Worm (Caenorhabditis elegans) whole organism, L4 larva: ENCODE data around the gene F02D10.6.
"Not testable (repeated sequence)": the region's sequence is repeated elsewhere in the genome, so short reads cannot be mapped to it uniquely, and the experiment has no call there.

Source experiments
- F26F4.8 ChIP-seq: fragments of 200-800 bp; sonication (Bioruptor generic); conservative IDR thresholded peaks from 2 replicates; pipeline ENCODE4 v1.3.6; 2022; ENCODE audit warnings: missing genetic modification characterization, missing compliant biosample characterization
- T26A8.4 ChIP-seq: fragments of 200-800 bp; sonication (Bioruptor generic); IDR thresholded peaks from 2 replicates; pipeline ENCODE4 v1.3.6; 2022; ENCODE audit warnings: missing genetic modification characterization, missing compliant biosample characterization
- Y105C5A.15 ChIP-seq: fragments of 200-800 bp; sonication (Bioruptor generic); IDR thresholded peaks from 2 replicates; pipeline ENCODE4 v1.3.6; 2022; ENCODE audit warnings: missing genetic modification characterization, missing compliant biosample characterization
- Y5F2A.4 ChIP-seq: fragments of 200-800 bp; sonication (Bioruptor generic); optimal IDR thresholded peaks from 2 replicates; lab custom pipeline; 2018; ENCODE audit warnings: mild to moderate bottlenecking, missing genetic modification characterization, missing compliant biosample characterization
- Y75B8A.6 ChIP-seq: fragments of 200-800 bp; sonication (Bioruptor generic); IDR thresholded peaks from 2 replicates; pipeline ENCODE4 v1.3.6; 2022; ENCODE audit warnings: missing genetic modification reagents, missing genetic modification characterization, missing compliant biosample characterization
- ZK337.2 ChIP-seq: fragments of 200-800 bp; sonication (Bioruptor generic); IDR thresholded peaks from 2 replicates; pipeline ENCODE4 v1.3.6; 2022; ENCODE audit warnings: missing genetic modification reagents, missing genetic modification characterization, missing compliant biosample characterization
- ZK546.5 ChIP-seq, 2 experiments: sonication (generic microtip); optimal IDR thresholded peaks; 2 replicates each; lab custom pipeline; 2017; ENCODE audit warnings: missing biosample characterization in 2 of 2, missing genetic modification characterization in 2 of 2
- aha-1 ChIP-seq: fragments of 150-350 bp; peaks from one replicate; lab custom pipeline; 2014; ENCODE audit warnings: missing biosample characterization, missing genetic modification characterization
- ceh-20 ChIP-seq: fragments of 200-800 bp; sonication (Bioruptor generic); IDR thresholded peaks from 2 replicates; pipeline ENCODE4 v1.3.6; 2022; ENCODE audit warnings: missing genetic modification reagents, missing genetic modification characterization, missing compliant biosample characterization
- ceh-28 ChIP-seq: fragments of 150-350 bp; optimal IDR thresholded peaks from 2 replicates; lab custom pipeline; 2014; ENCODE audit warnings: missing biosample characterization, missing genetic modification reagents, missing genetic modification characterization
- ceh-62 ChIP-seq: sonication (generic microtip); optimal IDR thresholded peaks from 2 replicates; lab custom pipeline; 2017; ENCODE audit warnings: missing biosample characterization, missing genetic modification characterization
- ceh-82 ChIP-seq: sonication (generic microtip); optimal IDR thresholded peaks from 2 replicates; lab custom pipeline; 2017; ENCODE audit warnings: missing biosample characterization, missing genetic modification characterization
- daf-12 ChIP-seq: fragments of 150-350 bp; optimal IDR thresholded peaks from 2 replicates; lab custom pipeline; 2014; ENCODE audit warnings: missing biosample characterization, missing genetic modification reagents, missing genetic modification characterization
- daf-16 ChIP-seq, 3 experiments: sonication (generic microtip); optimal IDR thresholded peaks; 2 replicates each; lab custom pipeline; 2016 to 2017; ENCODE audit warnings: missing genetic modification characterization in 3 of 3, missing genetic modification reagents in 3 of 3, mild to moderate bottlenecking in 2 of 3, missing compliant biosample characterization in 2 of 3, missing biosample characterization in 1 of 3, moderate library complexity in 1 of 3
- daf-19 ChIP-seq: fragments of 200-800 bp; sonication (Bioruptor generic); conservative IDR thresholded peaks from 2 replicates; pipeline ENCODE4 v1.3.6; 2022; ENCODE audit warnings: missing genetic modification characterization, missing compliant biosample characterization
- daf-8 ChIP-seq: fragments of 200-800 bp; sonication (Bioruptor generic); IDR thresholded peaks from 2 replicates; pipeline ENCODE4 v1.3.6; 2022; ENCODE audit warnings: missing genetic modification characterization, missing compliant biosample characterization
- dmd-6 ChIP-seq: fragments of 200-800 bp; sonication (Bioruptor generic); IDR thresholded peaks from 2 replicates; pipeline ENCODE4 v1.3.6; 2022; ENCODE audit warnings: missing genetic modification reagents, missing genetic modification characterization, missing compliant biosample characterization
- duxl-1 ChIP-seq: sonication (generic microtip); optimal IDR thresholded peaks from 2 replicates; lab custom pipeline; 2016; ENCODE audit warnings: mild to moderate bottlenecking, missing genetic modification characterization, moderate library complexity, missing compliant biosample characterization; ENCODE audit not compliant: poor library complexity
- dve-1 ChIP-seq: sonication (generic microtip); optimal IDR thresholded peaks from 2 replicates; lab custom pipeline; 2017; ENCODE audit warnings: antibody characterized with exemption, mild to moderate bottlenecking, missing genetic modification characterization, missing compliant biosample characterization; ENCODE audit not compliant: insufficient read depth
- jun-1 ChIP-seq: fragments of 150-350 bp; optimal IDR thresholded peaks from 2 replicates; lab custom pipeline; 2014; ENCODE audit warnings: missing biosample characterization, missing genetic modification reagents, missing genetic modification characterization
- lim-7 ChIP-seq: fragments of 200-800 bp; sonication (Bioruptor generic); IDR thresholded peaks from 2 replicates; pipeline ENCODE4 v1.3.6; 2022; ENCODE audit warnings: missing genetic modification characterization, missing compliant biosample characterization
- lin-1 ChIP-seq: fragments of 200-800 bp; sonication (Bioruptor generic); IDR thresholded peaks from 2 replicates; pipeline ENCODE4 v1.3.6; 2022; ENCODE audit warnings: missing genetic modification reagents, missing genetic modification characterization, missing compliant biosample characterization
- lin-29 ChIP-seq: fragments of 200-800 bp; sonication (Bioruptor generic); IDR thresholded peaks from 2 replicates; pipeline ENCODE4 v1.3.6; 2022; ENCODE audit warnings: missing genetic modification reagents, missing genetic modification characterization, missing compliant biosample characterization
- lin-39 ChIP-seq: fragments of 150-350 bp; optimal IDR thresholded peaks from 2 replicates; lab custom pipeline; 2014; ENCODE audit warnings: missing biosample characterization, missing genetic modification reagents, missing genetic modification characterization
- mes-2 ChIP-seq: sonication (generic microtip); optimal IDR thresholded peaks from 2 replicates; lab custom pipeline; 2016; ENCODE audit warnings: missing genotype, mild to moderate bottlenecking, missing genetic modification characterization, missing compliant biosample characterization; ENCODE audit not compliant: poor library complexity, severe bottlenecking
- nhr-111 ChIP-seq: fragments of 200-800 bp; sonication (Bioruptor generic); optimal IDR thresholded peaks from 2 replicates; lab custom pipeline; 2018; ENCODE audit warnings: mild to moderate bottlenecking, missing genetic modification characterization, missing compliant biosample characterization
- nhr-25 ChIP-seq: sonication (generic microtip); optimal IDR thresholded peaks from 2 replicates; lab custom pipeline; 2017; ENCODE audit warnings: missing genetic modification characterization, mild to moderate bottlenecking, missing compliant biosample characterization, antibody characterized with exemption, moderate library complexity, borderline replicate concordance; ENCODE audit not compliant: insufficient read depth
- nhr-28 ChIP-seq: fragments of 150-350 bp; optimal IDR thresholded peaks from 2 replicates; lab custom pipeline; 2014; ENCODE audit warnings: missing biosample characterization, missing genetic modification characterization
- nhr-42 ChIP-seq: fragments of 200-800 bp; sonication (Bioruptor generic); IDR thresholded peaks from 2 replicates; pipeline ENCODE4 v1.3.6; 2022; ENCODE audit warnings: missing genetic modification characterization, missing compliant biosample characterization
- nhr-77 ChIP-seq: fragments of 150-350 bp; optimal IDR thresholded peaks from 2 replicates; lab custom pipeline; 2014; ENCODE audit warnings: missing biosample characterization, missing genetic modification characterization
- php-3 ChIP-seq: fragments of 200-800 bp; sonication (Bioruptor generic); IDR thresholded peaks from 2 replicates; pipeline ENCODE4 v1.3.6; 2022; ENCODE audit warnings: missing genetic modification reagents, missing genetic modification characterization, missing compliant biosample characterization
- rbr-2 ChIP-seq: sonication (generic microtip); optimal IDR thresholded peaks from 2 replicates; lab custom pipeline; 2016; ENCODE audit warnings: missing genotype, missing genetic modification characterization, missing compliant biosample characterization
- unc-62 ChIP-seq, 3 experiments: fragments of 150-350 bp in 1 of 3; sonication (generic microtip); optimal IDR thresholded peaks in 2 of 3; peaks in 1 of 3; 1 replicate in 1 of 3; 2 replicates in 2 of 3; lab custom pipeline; 2014 to 2017; ENCODE audit warnings: missing biosample characterization in 3 of 3, missing genetic modification characterization in 3 of 3, missing genetic modification reagents in 3 of 3, missing genotype in 1 of 3
- vab-7 ChIP-seq: fragments of 200-800 bp; sonication (Bioruptor generic); IDR thresholded peaks from 2 replicates; pipeline ENCODE4 v1.3.6; 2022; ENCODE audit warnings: missing genetic modification reagents, missing genetic modification characterization, missing compliant biosample characterization
- zag-1 ChIP-seq: fragments of 150-350 bp; optimal IDR thresholded peaks from 2 replicates; lab custom pipeline; 2014; ENCODE audit warnings: missing biosample characterization, missing genetic modification characterization
- zfp-2 ChIP-seq: sonication (generic microtip); optimal IDR thresholded peaks from 2 replicates; lab custom pipeline; 2016; ENCODE audit warnings: mild to moderate bottlenecking, missing genetic modification characterization, missing compliant biosample characterization
- zfp-3 ChIP-seq: fragments of 200-800 bp; sonication (Bioruptor generic); conservative IDR thresholded peaks from 2 replicates; pipeline ENCODE4 v1.3.6; 2022; ENCODE audit warnings: missing genetic modification reagents, missing genetic modification characterization, missing compliant biosample characterization
- zip-11 ChIP-seq: fragments of 200-800 bp; sonication (Bioruptor generic); IDR thresholded peaks from 2 replicates; pipeline ENCODE4 v1.3.6; 2022; ENCODE audit warnings: missing genetic modification characterization, missing compliant biosample characterization
- ztf-11 ChIP-seq: fragments of 150-350 bp; optimal IDR thresholded peaks from 2 replicates; lab custom pipeline; 2014; ENCODE audit warnings: missing biosample characterization, missing genetic modification characterization

Gene F02D10.6

DNA sequence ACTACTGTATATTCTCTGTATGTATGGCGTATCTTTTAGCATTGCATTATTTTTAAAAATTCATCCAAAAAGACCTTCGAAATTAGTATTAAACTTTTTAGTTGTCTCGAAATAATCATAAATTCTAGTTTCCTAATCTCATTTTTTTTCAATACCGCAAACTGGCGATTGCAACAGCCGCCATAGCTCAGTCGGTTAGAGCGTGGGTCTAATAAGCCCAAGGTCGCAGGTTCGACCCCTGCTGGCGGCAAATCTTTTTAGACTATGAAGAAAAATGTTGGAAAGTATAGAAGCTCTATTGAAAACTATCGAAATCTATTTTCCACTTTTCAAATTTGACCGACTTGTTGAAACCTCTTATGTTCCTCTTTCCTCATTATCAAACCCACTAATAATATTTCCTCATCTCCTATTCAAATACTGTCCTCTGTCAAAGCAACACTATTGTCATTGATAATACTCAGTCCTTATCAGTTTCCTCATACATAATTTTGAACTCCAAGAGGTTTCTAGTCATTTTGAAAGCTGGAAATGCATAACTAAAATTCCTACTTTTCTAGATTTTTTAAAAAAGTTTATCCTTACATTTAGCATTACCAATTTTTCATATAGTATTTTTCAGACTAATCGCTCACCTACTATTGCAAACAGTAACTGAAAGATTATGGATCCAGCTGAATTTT, 15.5 kb downstream of the F02D10.6 start, which contains the start of gene jmjd-3.3:
jmjd-3.3 (plus strand) TSS at position 633 of the 683 bp plus-strand sequence.
- TF ChIP-seq lin-1 (GFP tag; lab: Robert Waterston, UW) (no peak), ZK337.2 (GFP tag; lab: Robert Waterston, UW) (0 out of 2 replicates have a peak, but pooled peaks have one; percentile 2), nhr-42 (GFP tag; lab: Robert Waterston, UW) (no peak), vab-7 (GFP tag; lab: Robert Waterston, UW) (no peak), daf-16 (GFP tag; optimal IDR thresholded peaks at IDR 0.05; lab: Kevin White, UChicago) (no peak), daf-16 (tag; optimal IDR thresholded peaks at IDR 0.05; lab: Kevin White, UChicago) (peak; percentile 0), nhr-25 (tag; lab: Kevin White, UChicago) (no peak)

DNA sequence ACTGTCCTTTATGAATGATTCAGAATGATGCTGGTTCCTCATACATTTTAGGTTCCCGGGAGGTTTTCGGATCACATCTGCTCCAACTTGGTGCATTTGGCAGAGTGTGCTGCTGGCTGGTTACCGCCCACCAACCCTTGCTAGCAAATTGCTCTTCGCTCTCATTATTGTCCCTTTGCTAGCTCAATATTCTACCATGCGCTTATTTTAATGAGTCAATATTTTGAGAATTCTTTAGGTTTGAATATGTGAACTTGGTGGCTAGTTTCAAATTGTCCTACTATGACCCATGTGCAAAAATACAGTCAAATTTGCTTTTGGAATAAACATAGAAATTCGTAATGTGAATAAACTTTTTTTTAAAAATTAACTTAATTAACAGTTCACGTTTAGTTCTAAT, 16.4 kb downstream of the F02D10.6 start:
- no peak for TF ChIP-seq zag-1
- TF ChIP-seq nhr-77 (tag; lab: Kevin White, UChicago), result no peak
- TF ChIP-seq Y5F2A.4 (GFP tag; lab: Kevin White, UChicago), result no peak
- TF ChIP-seq T26A8.4 (GFP tag; lab: Robert Waterston, UW), result no peak
- TF ChIP-seq vab-7 (GFP tag; lab: Robert Waterston, UW), result no peak
- no peak for TF ChIP-seq ceh-20 (GFP tag; lab: Robert Waterston, UW)
- TF ChIP-seq ztf-11, result no peak
- TF ChIP-seq duxl-1, result no peak
- TF ChIP-seq mes-2 (tag; lab: Kevin White, UChicago), result no peak
- TF ChIP-seq daf-12 (tag; lab: Kevin White, UChicago), result no peak
- TF ChIP-seq php-3 (GFP tag; lab: Robert Waterston, UW), result no peak
- no peak for TF ChIP-seq rbr-2 (tag; lab: Kevin White, UChicago)
- TF ChIP-seq daf-19 (GFP tag; lab: Robert Waterston, UW), result no peak
- no peak for TF ChIP-seq nhr-111

DNA sequence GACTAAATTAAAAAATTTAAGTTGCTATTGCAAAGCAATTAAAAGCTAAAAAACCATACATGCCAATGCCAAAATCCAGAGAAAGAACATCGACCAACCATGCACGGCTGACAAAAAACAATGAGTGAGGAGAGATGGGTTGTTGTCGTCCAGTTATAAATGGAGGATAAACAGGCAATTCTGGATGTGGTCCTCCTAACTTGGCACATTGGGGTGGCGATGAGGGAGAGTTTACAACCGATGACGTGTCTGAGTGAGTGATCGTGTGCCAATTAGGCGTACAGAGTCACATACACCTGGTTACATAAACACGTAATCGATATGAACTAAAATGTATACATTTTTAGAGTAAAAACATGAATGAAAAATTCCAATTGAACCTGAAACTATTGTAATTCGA, 20.1 kb downstream of the F02D10.6 start, which contains the start of gene C29F7.10:
C29F7.10 (minus strand) TSS at position 101 of the 400 bp plus-strand sequence.
- not testable (repeated sequence) for TF ChIP-seq F26F4.8 (GFP tag; lab: Robert Waterston, UW); daf-8 (GFP tag; lab: Robert Waterston, UW); lin-39 (tag; lab: Kevin White, UChicago)

DNA sequence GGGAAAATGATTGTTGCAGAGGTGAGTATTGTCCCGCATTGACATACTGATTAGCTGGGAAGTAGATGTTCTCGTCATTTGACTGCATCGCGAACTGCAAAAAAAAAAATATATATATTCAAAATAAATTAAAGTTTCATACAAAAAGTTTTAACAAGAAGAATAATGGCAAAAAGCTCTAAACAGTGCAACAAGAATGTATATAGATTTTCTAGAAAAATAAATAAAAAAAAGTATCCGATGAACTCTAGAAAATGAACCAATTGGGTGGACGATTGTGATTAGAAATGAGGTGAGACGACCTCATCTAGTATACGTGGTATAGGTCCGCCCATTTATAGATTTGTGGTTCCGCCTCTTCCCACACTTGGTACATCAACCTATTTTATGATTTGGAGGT, 22.7 kb downstream of the F02D10.6 start, which contains the start of gene fkh-4:
fkh-4 (minus strand) TSS at position 101 of the 400 bp plus-strand sequence.
- not testable (repeated sequence) for TF ChIP-seq dve-1 (tag; lab: Kevin White, UChicago); ZK546.5 (tag; optimal IDR thresholded peaks at IDR 0.05; lab: Kevin White, UChicago); Y105C5A.15 (GFP tag; lab: Robert Waterston, UW)

DNA sequence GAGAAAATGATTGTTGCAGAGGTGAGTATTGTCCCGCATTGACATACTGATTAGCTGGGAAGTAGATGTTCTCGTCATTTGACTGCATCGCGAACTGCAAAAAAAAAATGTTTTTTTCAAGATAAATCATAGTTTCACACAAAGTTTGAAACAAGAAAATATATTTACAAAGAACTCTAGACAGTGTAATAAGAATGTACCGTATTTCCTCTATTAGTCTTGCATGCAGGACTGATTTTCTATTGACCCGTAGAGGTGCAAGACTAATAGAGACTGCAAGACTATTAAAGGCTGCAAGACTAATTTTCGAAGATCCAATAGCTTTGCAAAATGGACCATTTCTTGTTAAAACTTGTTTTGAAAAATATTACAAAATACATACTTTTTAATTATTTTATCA, 28.1 kb downstream of the F02D10.6 start, which contains the start of gene fkh-3:
fkh-3 (minus strand) TSS at position 101 of the 400 bp plus-strand sequence.
- TF ChIP-seq ceh-82 (tag; lab: Kevin White, UChicago) (no peak), unc-62 (GFP tag; optimal IDR thresholded peaks at IDR 0.05 in 1 of 2; lab: Kevin White, UChicago) (no peak), unc-62 (tag; optimal IDR thresholded peaks at IDR 0.05; lab: Kevin White, UChicago) (no peak), aha-1 (tag; lab: Kevin White, UChicago) (peak; percentile 27)

DNA sequence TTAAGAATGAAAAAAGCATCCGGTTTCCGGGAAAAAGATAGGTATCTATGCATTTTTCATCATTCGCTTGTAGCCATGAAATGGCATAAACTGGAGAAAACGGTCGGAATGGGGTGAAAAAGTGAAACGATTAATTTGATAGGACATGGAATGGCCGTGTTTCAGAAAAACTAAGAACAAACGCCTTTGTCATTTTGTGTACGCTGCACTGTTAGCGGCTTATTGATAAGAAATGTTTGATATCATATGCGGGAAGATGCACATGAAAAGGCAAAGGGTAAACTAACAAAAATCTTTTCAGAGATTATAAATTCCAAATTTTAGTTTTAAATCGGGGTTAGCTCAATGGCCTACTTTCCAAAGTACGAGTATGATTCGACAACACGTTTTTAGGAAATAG, 30.4 kb downstream of the F02D10.6 start:
- no peak for TF ChIP-seq ceh-28
- TF ChIP-seq lin-39 (tag; lab: Kevin White, UChicago), result no peak
- TF ChIP-seq lim-7 (GFP tag; lab: Robert Waterston, UW), result no peak
- no peak for TF ChIP-seq ceh-82 (tag; lab: Kevin White, UChicago)
- TF ChIP-seq T26A8.4 (GFP tag; lab: Robert Waterston, UW), result no peak
- no peak for TF ChIP-seq zfp-2 (tag; lab: Kevin White, UChicago)
- TF ChIP-seq lin-29 (GFP tag; lab: Robert Waterston, UW), result no peak
- TF ChIP-seq zfp-3 (GFP tag; lab: Robert Waterston, UW), result no peak
- TF ChIP-seq nhr-28, result peak; percentile 63
- peak; percentile 57 for TF ChIP-seq aha-1 (tag; lab: Kevin White, UChicago)
- no peak for TF ChIP-seq Y75B8A.6 (GFP tag; lab: Robert Waterston, UW)
- TF ChIP-seq ceh-62 (tag; lab: Kevin White, UChicago), result no peak
- no peak for TF ChIP-seq rbr-2 (tag; lab: Kevin White, UChicago)
- no peak for TF ChIP-seq zip-11 (GFP tag; lab: Robert Waterston, UW)
- peak; percentile 72 for TF ChIP-seq dmd-6 (GFP tag; lab: Robert Waterston, UW)
- no peak for TF ChIP-seq jun-1 (tag; lab: Kevin White, UChicago)
